Fruit fly (Drosophila melanogaster) whole organism, embryonic: ENCODE measurements around the gene Evi5.
A peak's percentile ranks its signal among the peaks of the same experiment; 100 is the strongest.

ENCODE experiments used
- Bteb2 ChIP-seq: fragments of 200-800 bp; sonication (Bioruptor generic); optimal IDR thresholded peaks from 2 replicates; lab custom pipeline; 2016; ENCODE audit warnings: missing biosample characterization, missing genetic modification characterization
- CG10959 ChIP-seq: fragments of 200-800 bp; sonication (Bioruptor generic); IDR thresholded peaks from 2 replicates; pipeline ENCODE4 v1.3.6; 2022; ENCODE audit warnings: missing biosample characterization, missing genetic modification characterization
- CG11398 ChIP-seq: fragments of 200-800 bp; sonication (Bioruptor generic); optimal IDR thresholded peaks from 2 replicates; lab custom pipeline; 2016; ENCODE audit warnings: missing biosample characterization, missing genetic modification characterization
- CG12942 ChIP-seq: fragments of 200-800 bp; sonication (Bioruptor generic); optimal IDR thresholded peaks from 3 replicates; lab custom pipeline; 2016; ENCODE audit warnings: missing biosample characterization, missing genetic modification characterization
- CG13424 ChIP-seq: fragments of 200-800 bp; sonication (Bioruptor generic); optimal IDR thresholded peaks from 2 replicates; lab custom pipeline; 2019; ENCODE audit warnings: missing biosample characterization, mild to moderate bottlenecking, missing genetic modification characterization, moderate library complexity
- CG13894 ChIP-seq: fragments of 200-800 bp; sonication (Bioruptor generic); optimal IDR thresholded peaks from 3 replicates; lab custom pipeline; 2018; ENCODE audit warnings: missing biosample characterization, mild to moderate bottlenecking, missing genetic modification characterization, moderate library complexity
- CG15479 ChIP-seq: fragments of 200-800 bp; sonication (Bioruptor generic); optimal IDR thresholded peaks from 3 replicates; lab custom pipeline; 2019; ENCODE audit warnings: missing biosample characterization, mild to moderate bottlenecking, missing genetic modification characterization, moderate library complexity
- CG15601 ChIP-seq: fragments of 200-800 bp; sonication (Bioruptor generic); optimal IDR thresholded peaks from 3 replicates; lab custom pipeline; 2019; ENCODE audit warnings: missing biosample characterization, mild to moderate bottlenecking, missing genetic modification characterization, moderate library complexity
- CG18476 ChIP-seq: fragments of 200-800 bp; sonication (Bioruptor generic); optimal IDR thresholded peaks from 2 replicates; lab custom pipeline; 2016; ENCODE audit warnings: missing biosample characterization, mild to moderate bottlenecking, missing genetic modification characterization
- CG34224 ChIP-seq: fragments of 200-800 bp; sonication (Bioruptor generic); IDR thresholded peaks from 3 replicates; pipeline ENCODE4 v1.3.6; 2022; ENCODE audit warnings: missing biosample characterization, missing genetic modification characterization; ENCODE audit not compliant: partially characterized antibody
- CG34422 ChIP-seq: fragments of 200-800 bp; sonication (Bioruptor generic); IDR thresholded peaks from 3 replicates; pipeline ENCODE4 v1.3.6; 2022; ENCODE audit warnings: missing biosample characterization, missing genetic modification characterization
- CG4617 ChIP-seq: fragments of 200-800 bp; sonication (Bioruptor generic); optimal IDR thresholded peaks from 3 replicates; lab custom pipeline; 2016; ENCODE audit warnings: missing biosample characterization, missing genetic modification characterization, borderline replicate concordance
- CG6254 ChIP-seq: fragments of 200-800 bp; sonication (Bioruptor generic); optimal IDR thresholded peaks from 3 replicates; lab custom pipeline; 2017; ENCODE audit warnings: mild to moderate bottlenecking, missing biosample characterization, missing genetic modification reagents, missing genetic modification characterization
- CG6813 ChIP-seq: fragments of 200-800 bp; sonication (Bioruptor generic); optimal IDR thresholded peaks from 2 replicates; lab custom pipeline; 2017; ENCODE audit warnings: missing biosample characterization, missing genetic modification characterization, mild to moderate bottlenecking, moderate library complexity, missing genetic modification reagents
- CG7963 ChIP-seq: fragments of 200-800 bp; sonication (Bioruptor generic); IDR thresholded peaks from 3 replicates; pipeline ENCODE4 v1.3.6; 2022; ENCODE audit warnings: missing biosample characterization, missing genetic modification characterization; ENCODE audit not compliant: partially characterized antibody
- CG9797 ChIP-seq: fragments of 200-800 bp; sonication (Bioruptor generic); optimal IDR thresholded peaks from 3 replicates; lab custom pipeline; 2018; ENCODE audit warnings: missing biosample characterization, mild to moderate bottlenecking, missing genetic modification characterization
- CHES-1-like ChIP-seq: fragments of 200-800 bp; sonication (Bioruptor generic); optimal IDR thresholded peaks from 2 replicates; lab custom pipeline; 2016; ENCODE audit warnings: missing biosample characterization, missing genetic modification characterization
- CrebB ChIP-seq: fragments of 200-800 bp; sonication (Bioruptor generic); optimal IDR thresholded peaks from 3 replicates; lab custom pipeline; 2018; ENCODE audit warnings: missing biosample characterization, mild to moderate bottlenecking, missing genetic modification characterization
- Doc2 ChIP-seq: fragments of 200-800 bp; sonication (Bioruptor generic); IDR thresholded peaks from 2 replicates; pipeline ENCODE4 v1.3.6; 2022; ENCODE audit warnings: missing biosample characterization, missing genetic modification characterization
- E2f2 ChIP-seq: fragments of 200-800 bp; sonication (Bioruptor generic); IDR thresholded peaks from 2 replicates; pipeline ENCODE4 v1.3.6; 2022; ENCODE audit warnings: missing biosample characterization, missing genetic modification characterization
- Ets65A ChIP-seq: fragments of 200-800 bp; sonication (Bioruptor generic); peaks from one replicate; lab custom pipeline; 2016; ENCODE audit warnings: missing biosample characterization, missing genetic modification characterization
- HLH3B ChIP-seq: fragments of 200-800 bp; sonication (Bioruptor generic); IDR thresholded peaks from 2 replicates; pipeline ENCODE4 v1.3.6; 2022; ENCODE audit warnings: missing biosample characterization, missing genetic modification characterization
- Lpt ChIP-seq: fragments of >200 bp; optimal IDR thresholded peaks from 2 replicates; lab custom pipeline; 2018; ENCODE audit warnings: missing biosample characterization, missing genetic modification characterization
- Myb ChIP-seq: fragments of 200-800 bp; sonication (Bioruptor generic); optimal IDR thresholded peaks from 2 replicates; lab custom pipeline; 2016; ENCODE audit warnings: missing biosample characterization, missing genetic modification characterization
- NC2α ChIP-seq: fragments of 200-800 bp; sonication (Bioruptor generic); optimal IDR thresholded peaks from 2 replicates; lab custom pipeline; 2016; ENCODE audit warnings: missing biosample characterization, missing genetic modification characterization
- Nf-YA ChIP-seq: fragments of 200-800 bp; sonication (Bioruptor generic); IDR thresholded peaks from 2 replicates; pipeline ENCODE4 v1.3.6; 2022; ENCODE audit warnings: missing biosample characterization, missing genetic modification characterization
- NfI ChIP-seq: fragments of 200-800 bp; sonication (Bioruptor generic); optimal IDR thresholded peaks from 3 replicates; lab custom pipeline; 2018; ENCODE audit warnings: missing biosample characterization, mild to moderate bottlenecking, missing genetic modification characterization, moderate library complexity
- Sry-β ChIP-seq: fragments of 200-800 bp; sonication (Bioruptor generic); optimal IDR thresholded peaks from 2 replicates; lab custom pipeline; 2018; ENCODE audit warnings: missing biosample characterization, mild to moderate bottlenecking, missing genetic modification characterization, moderate library complexity
- ac ChIP-seq: fragments of 200-800 bp; sonication (Bioruptor generic); optimal IDR thresholded peaks from 3 replicates; lab custom pipeline; 2017; ENCODE audit warnings: missing biosample characterization, mild to moderate bottlenecking, missing genetic modification characterization
- amos ChIP-seq: fragments of 200-800 bp; sonication (Bioruptor generic); IDR thresholded peaks from 2 replicates; pipeline ENCODE4 v1.3.6; 2022; ENCODE audit warnings: missing biosample characterization, missing genetic modification characterization; ENCODE audit not compliant: partially characterized antibody
- cg ChIP-seq: fragments of 200-800 bp; sonication (Bioruptor generic); optimal IDR thresholded peaks from 3 replicates; lab custom pipeline; 2019; ENCODE audit warnings: missing biosample characterization, mild to moderate bottlenecking, missing genetic modification characterization, moderate library complexity
- dan ChIP-seq: fragments of 200-800 bp; sonication (Bioruptor generic); IDR thresholded peaks from 2 replicates; pipeline ENCODE4 v1.3.6; 2022; ENCODE audit warnings: missing biosample characterization, missing genetic modification characterization
- dmrt99B ChIP-seq: fragments of 200-800 bp; sonication (Bioruptor generic); optimal IDR thresholded peaks from 2 replicates; lab custom pipeline; 2018; ENCODE audit warnings: missing biosample characterization, mild to moderate bottlenecking, missing genetic modification characterization, moderate library complexity
- eve ChIP-seq, 2 experiments: fragments of >200 bp; optimal IDR thresholded peaks; 2 replicates each; lab custom pipeline; 2017; ENCODE audit warnings: missing biosample characterization in 2 of 2, missing genetic modification characterization in 2 of 2
- gem ChIP-seq: fragments of 200-800 bp; sonication (Bioruptor generic); optimal IDR thresholded peaks from 2 replicates; lab custom pipeline; 2019; ENCODE audit warnings: missing biosample characterization, mild to moderate bottlenecking, missing genetic modification characterization, moderate library complexity
- grn ChIP-seq: fragments of 200-800 bp; sonication (Bioruptor generic); optimal IDR thresholded peaks from 3 replicates; lab custom pipeline; 2017; ENCODE audit warnings: missing biosample characterization, missing genetic modification characterization
- her ChIP-seq: fragments of 200-800 bp; sonication (Bioruptor generic); optimal IDR thresholded peaks from 2 replicates; lab custom pipeline; 2016; ENCODE audit warnings: missing biosample characterization, missing genetic modification characterization
- ken ChIP-seq: fragments of 200-800 bp; sonication (Bioruptor generic); IDR thresholded peaks from 3 replicates; pipeline ENCODE4 v1.3.6; 2022; ENCODE audit warnings: missing biosample characterization, missing genetic modification characterization
- klu ChIP-seq: fragments of 200-800 bp; sonication (Bioruptor generic); IDR thresholded peaks from 2 replicates; pipeline ENCODE4 v1.3.6; 2022; ENCODE audit warnings: missing biosample characterization, missing genetic modification characterization
- mam ChIP-seq: fragments of 200-800 bp; sonication (Bioruptor generic); optimal IDR thresholded peaks from 3 replicates; lab custom pipeline; 2016; ENCODE audit warnings: missing biosample characterization, missing genetic modification characterization
- nau ChIP-seq: fragments of 200-800 bp; sonication (Bioruptor generic); optimal IDR thresholded peaks from 3 replicates; lab custom pipeline; 2017; ENCODE audit warnings: missing biosample characterization, mild to moderate bottlenecking, missing genetic modification characterization, missing genetic modification reagents
- pnt ChIP-seq: fragments of 200-800 bp; sonication (Bioruptor generic); optimal IDR thresholded peaks from 3 replicates; lab custom pipeline; 2016; ENCODE audit warnings: missing biosample characterization, missing genetic modification characterization
- ro ChIP-seq: fragments of 200-800 bp; sonication (Bioruptor generic); IDR thresholded peaks from 2 replicates; pipeline ENCODE4 v1.3.6; 2022; ENCODE audit warnings: missing biosample characterization, missing genetic modification characterization
- run ChIP-seq: fragments of 200-800 bp; sonication (Bioruptor generic); optimal IDR thresholded peaks from 3 replicates; lab custom pipeline; 2018; ENCODE audit warnings: missing biosample characterization, mild to moderate bottlenecking, missing genetic modification characterization
- sens-2 ChIP-seq: fragments of 200-800 bp; sonication (Bioruptor generic); IDR thresholded peaks from 2 replicates; pipeline ENCODE4 v1.3.6; 2022; ENCODE audit warnings: missing biosample characterization, missing genetic modification characterization
- sisA ChIP-seq: fragments of 200-800 bp; sonication (Bioruptor generic); IDR thresholded peaks from 2 replicates; pipeline ENCODE4 v1.3.6; 2022; ENCODE audit warnings: missing biosample characterization, missing genetic modification characterization
- twi ChIP-seq: fragments of 200-800 bp; optimal IDR thresholded peaks from 2 replicates; lab custom pipeline; 2019; ENCODE audit warnings: missing biosample characterization, mild to moderate bottlenecking, missing genetic modification characterization, moderate library complexity
- unpg ChIP-seq: fragments of 200-800 bp; sonication (Bioruptor generic); optimal IDR thresholded peaks from 3 replicates; lab custom pipeline; 2018; ENCODE audit warnings: missing biosample characterization, mild to moderate bottlenecking, missing genetic modification characterization, moderate library complexity
- zf30C ChIP-seq: fragments of 200-800 bp; sonication (Bioruptor generic); optimal IDR thresholded peaks from 3 replicates; lab custom pipeline; 2018; ENCODE audit warnings: missing biosample characterization, mild to moderate bottlenecking, missing genetic modification characterization
- zfh1 ChIP-seq: fragments of 200-800 bp; sonication (Bioruptor generic); IDR thresholded peaks from 3 replicates; pipeline ENCODE4 v1.3.6; 2022; ENCODE audit warnings: missing biosample characterization, missing genetic modification characterization

Gene Evi5

DNA sequence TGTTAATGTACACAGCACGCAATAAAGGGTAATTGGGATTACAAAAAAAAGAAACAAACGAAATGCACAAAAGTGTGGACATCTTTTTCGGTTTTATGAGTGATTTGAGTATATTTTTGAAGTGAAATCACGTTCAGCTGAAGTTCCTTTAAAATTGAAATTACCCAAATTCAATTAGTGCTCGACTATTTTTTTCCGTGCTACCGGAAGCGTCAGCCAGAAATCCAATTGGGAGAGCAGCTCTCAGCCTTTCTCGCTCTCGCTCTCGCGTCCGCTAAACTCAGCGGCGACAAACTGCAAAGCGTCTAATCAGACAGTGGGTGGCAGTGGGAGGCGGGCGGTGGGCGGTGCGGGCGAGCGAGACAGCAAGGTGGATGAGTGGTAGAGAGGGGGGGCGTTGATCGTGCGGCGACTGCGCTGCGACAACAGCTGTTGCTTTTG lies 30.9 kb downstream of the Evi5 start (continued):
- TF ChIP-seq Nf-YA (GFP tag; lab: Robert Waterston, UW) (peak; percentile 80), CG34422 (GFP tag; lab: Robert Waterston, UW) (peak; percentile 89), CHES-1-like (peak; percentile 93), NC2α (GFP tag; lab: Kevin White, UChicago) (peak; percentile 54), nau (GFP tag; lab: Kevin White, UChicago) (peak; percentile 85), dmrt99B (peak; percentile 90), pnt (GFP tag; lab: Kevin White, UChicago) (peak; percentile 78), CG11398 (peak; percentile 85), NfI (GFP tag; lab: Kevin White, UChicago) (peak; percentile 89), dan (GFP tag; lab: Robert Waterston, UW) (no peak), CG7963 (no peak), CG15479 (GFP tag; lab: Kevin White, UChicago) (no peak), ken (peak; percentile 70; the same call in 2 of the 3 replicates), CG6813 (GFP tag; lab: Kevin White, UChicago) (peak; percentile 79), ac (GFP tag; lab: Kevin White, UChicago) (peak; percentile 28), CG10959 (GFP tag; lab: Robert Waterston, UW) (peak; percentile 53; the same call in 1 of the 2 replicates), amos (GFP tag; lab: Robert Waterston, UW) (no peak), Myb (GFP tag; lab: Kevin White, UChicago) (peak; percentile 79), E2f2 (peak; percentile 68), run (tag; lab: Kevin White, UChicago) (peak; percentile 81), twi (tag; lab: Kevin White, UChicago) (peak; percentile 54), unpg (GFP tag; lab: Kevin White, UChicago) (peak; percentile 93), sisA (GFP tag; lab: Robert Waterston, UW) (peak; percentile 83), CG12942 (GFP tag; lab: Kevin White, UChicago) (peak; percentile 86), grn (GFP tag; lab: Kevin White, UChicago) (peak; percentile 50), sens-2 (GFP tag; lab: Robert Waterston, UW) (peak; percentile 70), ro (peak; percentile 38; the same call in 1 of the 2 replicates), CG13894 (tag; lab: Kevin White, UChicago) (peak; percentile 62), klu (peak; percentile 80), Bteb2 (GFP tag; lab: Kevin White, UChicago) (peak; percentile 84), zfh1 (GFP tag; lab: Robert Waterston, UW) (peak; percentile 75; the same call in 2 of the 3 replicates), her (GFP tag; lab: Kevin White, UChicago) (peak; percentile 91), Ets65A (GFP tag; lab: Kevin White, UChicago) (peak; percentile 98), HLH3B (GFP tag; lab: Robert Waterston, UW) (peak; percentile 88), CG13424 (tag; lab: Kevin White, UChicago) (peak; percentile 89), CG15601 (tag; lab: Kevin White, UChicago) (peak; percentile 54), CG18476 (peak; percentile 84), eve (GFP tag; optimal IDR thresholded peaks at IDR 0.05; lab: Kevin White, UChicago) (peak in 1 of 2 experiments; percentile 94), gem (tag; lab: Kevin White, UChicago) (peak; percentile 94), CG34224 (GFP tag; lab: Robert Waterston, UW) (no peak), Doc2 (GFP tag; lab: Robert Waterston, UW) (0 out of 2 replicates have a peak, but pooled peaks have one; percentile 39), cg (GFP tag; lab: Kevin White, UChicago) (no peak), CG6254 (GFP tag; lab: Kevin White, UChicago) (peak; percentile 51), CG4617 (GFP tag; lab: Kevin White, UChicago) (peak; percentile 57), zf30C (peak; percentile 79), Sry-β (no peak), CrebB (tag; lab: Kevin White, UChicago) (peak; percentile 89), Lpt (GFP tag; lab: Kevin White, UChicago) (no peak), mam (peak; percentile 94), CG9797 (GFP tag; lab: Kevin White, UChicago) (no peak)
